Worm (Caenorhabditis elegans): ENCODE measurements around the gene F38E1.3.

F38E1.3 gene

DNA sequence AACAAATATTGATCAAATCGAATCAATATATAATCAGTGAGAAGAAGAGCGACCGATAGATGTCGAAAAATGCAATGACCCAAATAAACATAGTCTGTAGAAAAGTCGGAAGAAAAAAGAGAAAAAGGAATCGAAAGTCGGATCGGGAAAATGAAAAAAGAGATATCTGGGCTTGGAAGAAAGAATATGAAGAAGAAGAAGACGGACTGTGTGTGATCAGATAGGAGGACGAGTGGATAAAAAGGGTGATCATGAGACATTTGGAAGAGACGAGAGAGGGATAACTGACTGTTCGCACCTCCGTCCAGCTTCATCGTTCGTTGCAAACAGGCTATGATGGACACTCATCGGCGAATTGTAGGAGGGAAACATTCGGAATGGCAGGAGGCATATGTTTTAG lies 33.6 kb downstream of the F38E1.3 start:
- TF ChIP-seq mdl-1 (tag; optimal IDR thresholded peaks at IDR 0.05) (no peak), mxl-3 (GFP tag; optimal IDR thresholded peaks at IDR 0.05) (peak; percentile 55), unc-62 (GFP tag; optimal IDR thresholded peaks at IDR 0.05 in 1 of 2) (peak in 1 of 2 experiments; percentile 37), unc-62 (tag; optimal IDR thresholded peaks at IDR 0.05) (no peak), hlh-11 (tag; optimal IDR thresholded peaks at IDR 0.05) (peak; percentile 67), nhr-28 (tag; optimal IDR thresholded peaks at IDR 0.05) (peak; percentile 26), R02D3.7 (tag; optimal IDR thresholded peaks at IDR 0.05) (no peak), hlh-30 (tag; optimal IDR thresholded peaks at IDR 0.05; ENCODE audit: insufficient read depth) (peak; percentile 37)

- peak in 1 of 2 experiments; percentile 93 for TF ChIP-seq unc-62 (GFP tag; optimal IDR thresholded peaks at IDR 0.05 in 1 of 2)
- TF ChIP-seq unc-62 (tag; optimal IDR thresholded peaks at IDR 0.05), result no peak
- no peak for TF ChIP-seq dmd-8 (GFP tag; IDR thresholded peaks at IDR 0.05)
- no peak for TF ChIP-seq saeg-2 (GFP tag; IDR thresholded peaks at IDR 0.05)
- TF ChIP-seq mep-1 (tag; optimal IDR thresholded peaks at IDR 0.05), result no peak
- TF ChIP-seq mxl-3 (GFP tag; optimal IDR thresholded peaks at IDR 0.05), result no peak
- no peak for TF ChIP-seq lim-7 (GFP tag; IDR thresholded peaks at IDR 0.05)
- no peak for TF ChIP-seq egl-43 (GFP tag; IDR thresholded peaks at IDR 0.05)
- no peak for TF ChIP-seq nhr-6 (tag; optimal IDR thresholded peaks at IDR 0.05)
Observed at ce11 chrV:8410406-8410805, 34.5 kb downstream of the F38E1.3 start, which contains the start of gene F52E1.2. F52E1.2 (plus strand) TSS chrV:8410595.

DNA sequence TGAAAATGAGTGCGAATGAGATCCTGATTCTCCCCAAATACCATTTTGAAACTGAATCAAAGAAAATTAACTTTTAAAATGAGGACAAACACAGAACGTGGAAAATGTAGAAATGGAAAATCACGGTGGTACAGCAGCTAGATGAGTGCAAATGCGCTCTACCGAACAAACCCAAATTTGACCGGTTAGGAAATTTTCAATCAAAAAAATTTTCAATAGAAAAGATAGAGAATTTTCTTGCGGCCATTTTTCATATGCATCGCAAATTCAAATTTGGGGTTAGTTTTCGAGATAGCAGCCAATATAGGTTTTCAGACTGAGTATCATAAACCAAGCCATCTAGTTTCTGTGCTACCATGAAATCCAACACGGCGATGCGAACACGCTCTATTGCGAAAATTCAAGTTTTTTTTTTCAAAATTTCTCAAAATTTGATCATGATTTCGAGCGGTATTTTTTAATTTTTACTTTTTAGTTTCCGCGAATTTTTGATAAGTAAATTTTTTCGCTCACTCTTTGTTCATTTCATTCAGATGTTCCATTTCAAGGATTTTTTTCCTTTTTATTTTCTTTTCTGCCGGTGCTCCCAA lies 37.6 kb downstream of the F38E1.3 start, which contains the start of gene vha-18:
vha-18 (minus strand) TSS at position 51 of the 590 bp plus-strand sequence.
- no peak for TF ChIP-seq zip-2 (tag; optimal IDR thresholded peaks at IDR 0.05)
- TF ChIP-seq cey-2 (tag; optimal IDR thresholded peaks at IDR 0.05; ENCODE audit: borderline replicate concordance, insufficient read depth), result no peak
- no peak for TF ChIP-seq hmg-1.1 (GFP tag; IDR thresholded peaks at IDR 0.05)
- TF ChIP-seq unc-130 (GFP tag; optimal IDR thresholded peaks at IDR 0.05), result peak; percentile 86
- no peak for TF ChIP-seq aly-2 (tag; optimal IDR thresholded peaks at IDR 0.05)
- TF ChIP-seq arid-1 (GFP tag; conservative IDR thresholded peaks at IDR 0.05), result no peak
- TF ChIP-seq snpc-1.2 (GFP tag; IDR thresholded peaks at IDR 0.05), result peak; percentile 71
- TF ChIP-seq daf-12 (tag; optimal IDR thresholded peaks at IDR 0.05), result no peak
- TF ChIP-seq lin-38 (GFP tag; IDR thresholded peaks at IDR 0.05), result peak; percentile 97
- no peak for TF ChIP-seq F26F4.8 (GFP tag; conservative IDR thresholded peaks at IDR 0.05)
- TF ChIP-seq Y48G9A.11 (GFP tag; IDR thresholded peaks at IDR 0.05), result peak; percentile 90
- TF ChIP-seq F49E8.2 (tag; optimal IDR thresholded peaks at IDR 0.05; ENCODE audit: borderline replicate concordance), result peak; percentile 88

- TF ChIP-seq aha-1 (tag), result peak; percentile 97
- no peak for TF ChIP-seq R02D3.7 (tag; optimal IDR thresholded peaks at IDR 0.05)
Observed at ce11 chrV:8414036-8414728, 38.2 kb downstream of the F38E1.3 start, which contains the start of gene pos-1. pos-1 (plus strand) TSS chrV:8414086.

DNA sequence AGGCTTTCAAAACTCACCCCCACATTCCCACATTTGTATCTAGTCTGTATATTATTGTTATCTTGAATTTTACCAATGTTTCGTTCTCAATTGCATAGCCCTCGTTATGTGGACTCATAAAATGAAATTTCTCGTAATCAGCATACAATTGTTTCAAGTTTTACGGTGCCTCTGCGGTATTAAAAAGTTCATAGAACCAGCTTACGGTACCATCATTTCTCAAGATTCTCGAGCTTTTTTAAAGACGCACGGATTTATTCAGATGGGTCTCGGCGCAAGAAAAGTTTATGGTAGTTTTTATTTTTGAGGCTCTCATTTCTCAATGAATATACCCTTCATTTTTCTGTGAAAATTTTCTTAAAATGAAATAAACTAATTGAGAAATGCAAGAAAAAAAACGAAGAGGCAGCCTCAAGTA lies 39.2 kb downstream of the F38E1.3 start:
- TF ChIP-seq snpc-1.2 (GFP tag; IDR thresholded peaks at IDR 0.05), result peak; percentile 58; the same call in 1 of the 2 replicates
- TF ChIP-seq T26A8.4 (GFP tag; IDR thresholded peaks at IDR 0.05), result no peak
- TF ChIP-seq spr-1 (tag; optimal IDR thresholded peaks at IDR 0.05), result no peak
- TF ChIP-seq lin-38 (GFP tag; IDR thresholded peaks at IDR 0.05), result peak; percentile 70
- TF ChIP-seq daf-12 (tag; optimal IDR thresholded peaks at IDR 0.05), result no peak
- no peak for TF ChIP-seq mdl-1 (tag; optimal IDR thresholded peaks at IDR 0.05)
- TF ChIP-seq php-3 (GFP tag; IDR thresholded peaks at IDR 0.05), result 0 out of 2 replicates have a peak, but pooled peaks have one; percentile 5
- TF ChIP-seq R02D3.7 (tag; optimal IDR thresholded peaks at IDR 0.05), result no peak
- TF ChIP-seq ceh-28 (tag; optimal IDR thresholded peaks at IDR 0.05), result no peak
- TF ChIP-seq spr-3 (GFP tag; optimal IDR thresholded peaks at IDR 0.05), result peak; percentile 42
- no peak for TF ChIP-seq F44E2.7 (GFP tag; IDR thresholded peaks at IDR 0.05)
- TF ChIP-seq hmg-1.1 (GFP tag; IDR thresholded peaks at IDR 0.05), result no peak
- no peak for TF ChIP-seq attf-4 (tag; optimal IDR thresholded peaks at IDR 0.05)
- no peak for TF ChIP-seq Y105C5A.15 (GFP tag; IDR thresholded peaks at IDR 0.05)
- TF ChIP-seq ctbp-1 (GFP tag; IDR thresholded peaks at IDR 0.05), result no peak
- no peak for TF ChIP-seq dmd-9 (GFP tag; IDR thresholded peaks at IDR 0.05)
- TF ChIP-seq nhr-48 (tag; optimal IDR thresholded peaks at IDR 0.05), result peak; percentile 29
- TF ChIP-seq zfp-3 (GFP tag; conservative IDR thresholded peaks at IDR 0.05), result no peak
- TF ChIP-seq nhr-28 (tag; optimal IDR thresholded peaks at IDR 0.05), result no peak
- peak; percentile 37 for TF ChIP-seq unc-130 (GFP tag; optimal IDR thresholded peaks at IDR 0.05)
- TF ChIP-seq egl-43 (GFP tag; IDR thresholded peaks at IDR 0.05), result no peak
- peak; percentile 78 for TF ChIP-seq F49E8.2 (tag; optimal IDR thresholded peaks at IDR 0.05; ENCODE audit: borderline replicate concordance)
- no peak for TF ChIP-seq ZK546.5 (tag; optimal IDR thresholded peaks at IDR 0.05)

Data from whole organism, L4 larva.